Worm (Caenorhabditis elegans): ENCODE measurements around the gene F16G10.7.

The F16G10.7 gene

DNA sequence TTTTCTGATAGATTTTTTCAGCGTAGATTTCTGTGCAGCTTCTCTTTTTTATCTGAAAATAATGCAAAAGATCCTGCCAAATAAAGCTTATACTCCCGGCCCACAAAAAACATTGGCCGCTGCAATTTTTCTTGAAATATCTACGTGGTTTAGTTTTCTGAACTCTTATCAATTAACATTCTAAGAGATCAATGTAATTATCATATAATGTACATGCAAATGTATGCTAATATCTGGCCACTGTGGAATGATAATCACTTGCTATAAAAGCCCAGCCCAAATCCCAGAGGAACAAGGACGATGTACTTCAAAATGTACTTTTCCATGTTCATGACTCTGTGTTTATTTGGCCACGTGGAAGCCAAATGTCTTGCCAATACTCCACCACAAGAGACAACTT lies 25.6 kb downstream of the F16G10.7 start, which contains the start of gene F43C11.2:
TSS of gene F43C11.2 (plus strand) at position 301 of the 400 bp plus-strand sequence.
- TF ChIP-seq W03F9.2 (tag; optimal IDR thresholded peaks at IDR 0.05) (no peak), him-1 (tag; optimal IDR thresholded peaks at IDR 0.05) (no peak), dao-5 (tag; optimal IDR thresholded peaks at IDR 0.05) (no peak)

DNA sequence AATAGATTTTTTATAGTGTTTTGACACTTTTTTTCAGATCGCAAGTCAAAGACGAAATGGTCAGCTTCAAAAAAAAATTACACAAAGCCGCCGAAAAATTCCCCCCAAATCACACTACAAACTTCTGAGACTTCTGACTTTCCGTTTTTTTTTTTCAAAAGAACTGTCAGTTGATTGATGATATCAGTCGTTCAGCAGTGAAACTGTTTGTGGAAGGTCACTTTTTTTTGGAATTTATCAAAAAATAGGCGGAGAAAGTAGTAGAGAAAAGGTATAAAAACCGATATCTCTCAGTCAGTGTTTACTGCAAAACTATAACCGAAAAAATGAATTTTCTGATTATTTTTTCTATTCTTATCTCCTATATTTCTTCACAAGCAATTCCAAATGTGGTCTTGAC lies 27.1 kb downstream of the F16G10.7 start, which contains the start of gene F43C11.3:
TSS of gene F43C11.3 (plus strand) at position 301 of the 400 bp plus-strand sequence.
- TF ChIP-seq dao-5 (tag; optimal IDR thresholded peaks at IDR 0.05) (no peak), him-1 (tag; optimal IDR thresholded peaks at IDR 0.05) (no peak)

DNA sequence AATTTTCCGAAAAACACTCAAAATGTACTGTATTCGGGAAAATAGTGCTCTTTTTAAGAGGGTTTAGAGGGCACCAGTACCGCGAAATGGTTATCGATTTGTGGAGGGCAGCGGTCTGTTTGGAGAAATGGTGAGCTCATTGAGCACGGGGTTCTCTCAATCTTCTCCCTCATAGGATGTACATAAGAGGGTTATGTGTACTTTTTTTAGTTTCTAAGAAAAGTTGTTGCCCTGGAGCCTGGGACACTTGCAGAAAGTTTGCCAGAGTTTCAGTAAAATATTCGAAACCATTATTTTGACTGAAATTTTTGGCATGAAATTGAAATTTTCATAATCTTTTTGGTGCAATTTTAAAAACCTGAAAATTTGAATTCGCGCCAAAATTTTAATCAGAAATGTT lies 27.5 kb downstream of the F16G10.7 start, which contains the start of gene F43C11.10:
TSS of gene F43C11.10 (minus strand) at position 101 of the 400 bp plus-strand sequence.
- no peak for TF ChIP-seq him-1 (tag; optimal IDR thresholded peaks at IDR 0.05)
- no peak for TF ChIP-seq dao-5 (tag; optimal IDR thresholded peaks at IDR 0.05)
- no peak for TF ChIP-seq W03F9.2 (tag; optimal IDR thresholded peaks at IDR 0.05)

DNA sequence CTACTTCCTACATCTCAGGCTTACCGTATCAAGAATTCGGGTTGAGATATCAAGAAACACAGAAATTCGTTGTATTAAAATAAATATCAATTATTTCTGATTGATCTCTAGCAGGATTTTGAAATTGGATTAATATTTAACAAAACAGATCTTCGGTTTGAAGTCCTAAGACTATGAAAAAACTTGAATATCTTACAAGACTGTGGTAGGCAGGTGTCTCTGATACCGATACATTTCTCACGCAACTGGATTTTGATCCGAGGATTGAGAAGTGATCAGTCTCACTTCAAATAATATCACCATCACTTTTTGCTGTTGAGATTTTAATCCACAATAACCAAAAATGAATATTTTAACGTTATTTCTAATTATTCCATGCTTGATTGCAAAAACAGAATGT lies 33.4 kb downstream of the F16G10.7 start, which contains the start of gene F43C11.4:
TSS of gene F43C11.4 (plus strand) at position 301 of the 400 bp plus-strand sequence.
- no peak for TF ChIP-seq dao-5 (tag; optimal IDR thresholded peaks at IDR 0.05)

DNA sequence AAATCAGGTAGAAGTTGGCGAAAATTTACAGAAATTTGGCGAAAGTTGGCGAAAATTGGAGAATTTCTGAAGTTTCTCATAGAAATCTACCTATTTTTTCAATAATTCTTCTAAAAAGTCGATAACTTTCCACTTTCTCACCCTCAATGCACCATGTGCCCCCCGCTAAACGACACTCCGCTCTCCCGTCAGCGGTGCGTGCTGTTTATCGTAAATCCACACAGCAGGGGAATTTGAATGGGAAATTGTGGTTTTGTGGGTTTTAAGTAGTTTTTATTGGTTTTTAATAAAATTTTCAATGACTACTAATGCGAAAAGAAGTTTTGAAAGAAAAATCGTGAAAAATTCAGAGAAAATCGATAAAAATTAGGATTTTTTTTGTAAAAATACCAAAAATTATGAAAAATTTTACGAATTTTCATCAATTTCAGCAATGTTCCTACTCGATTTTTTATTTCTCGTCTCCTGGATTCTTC lies 38.0 kb downstream of the F16G10.7 start, which contains the start of gene F43C11.6:
TSS of gene F43C11.6 (plus strand) at position 426 of the 476 bp plus-strand sequence.
- no peak for TF ChIP-seq W03F9.2 (tag; optimal IDR thresholded peaks at IDR 0.05)
- no peak for TF ChIP-seq him-1 (tag; optimal IDR thresholded peaks at IDR 0.05)
- no peak for TF ChIP-seq dao-5 (tag; optimal IDR thresholded peaks at IDR 0.05)

DNA sequence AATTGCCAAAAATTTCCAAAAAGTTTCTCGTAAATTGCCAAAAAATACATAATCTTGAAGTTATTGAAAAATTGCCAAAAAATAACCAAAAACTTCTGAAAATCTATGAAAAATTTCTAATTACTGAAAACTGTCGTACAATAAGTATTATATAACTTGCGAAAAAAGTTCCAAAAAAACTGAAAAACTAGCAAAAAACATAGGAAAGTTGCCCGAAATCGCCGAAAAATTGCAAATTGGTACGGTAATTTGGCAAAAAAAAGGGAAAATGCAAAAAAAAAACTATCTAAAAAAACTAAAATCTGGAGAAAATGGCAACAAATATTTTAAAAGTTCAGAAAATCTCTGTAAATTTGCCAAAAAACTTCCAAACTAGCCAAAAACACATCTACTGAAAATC lies 38.6 kb downstream of the F16G10.7 start, which contains the start of gene enri-1:
TSS of gene enri-1 (minus strand) at position 101 of the 400 bp plus-strand sequence.
- TF ChIP-seq dao-5 (tag; optimal IDR thresholded peaks at IDR 0.05): no peak

DNA sequence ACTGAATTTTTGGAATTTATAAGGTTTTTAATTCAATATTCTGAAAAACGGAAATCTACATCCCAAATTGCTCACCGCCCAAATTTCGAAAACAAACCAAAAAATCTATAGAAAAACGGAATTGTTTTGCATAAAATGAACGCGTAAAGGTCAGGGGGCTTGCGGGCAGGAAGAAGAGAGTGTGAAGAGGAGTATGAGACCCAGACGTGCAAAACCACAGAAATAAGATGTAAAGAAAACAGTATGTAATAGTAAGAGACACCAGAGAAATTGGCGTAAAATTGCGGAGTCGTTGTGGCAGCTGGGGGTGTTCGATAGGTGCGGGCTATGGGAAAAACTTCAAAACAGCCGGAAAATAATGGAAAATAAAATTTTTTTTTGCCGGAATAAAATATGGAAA lies 39.1 kb downstream of the F16G10.7 start:
- TF ChIP-seq W03F9.2 (tag; optimal IDR thresholded peaks at IDR 0.05) (no peak), dao-5 (tag; optimal IDR thresholded peaks at IDR 0.05) (no peak), him-1 (tag; optimal IDR thresholded peaks at IDR 0.05) (no peak)

DNA sequence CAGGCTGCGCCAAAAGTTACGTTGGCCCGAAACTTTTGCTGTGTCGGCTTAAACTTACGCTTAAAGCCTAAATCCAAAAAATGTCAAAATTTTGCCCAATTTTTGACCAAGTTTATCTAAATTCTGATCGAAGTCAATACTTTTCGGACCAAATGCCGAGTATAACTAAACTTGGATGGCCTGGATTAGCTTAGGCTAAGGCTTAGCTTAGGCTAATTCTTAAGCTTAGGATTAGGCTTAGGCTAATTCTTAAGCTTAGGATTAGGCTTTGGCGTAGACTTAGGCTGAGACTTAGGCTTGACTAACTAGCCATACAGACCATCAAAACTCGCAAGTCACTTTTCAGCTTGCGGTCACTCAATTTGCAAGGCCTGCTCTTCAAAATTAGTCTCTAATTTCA lies 43.9 kb downstream of the F16G10.7 start:
- TF ChIP-seq W03F9.2 (tag; optimal IDR thresholded peaks at IDR 0.05) (no peak), dao-5 (tag; optimal IDR thresholded peaks at IDR 0.05) (no peak), him-1 (tag; optimal IDR thresholded peaks at IDR 0.05) (no peak)

DNA sequence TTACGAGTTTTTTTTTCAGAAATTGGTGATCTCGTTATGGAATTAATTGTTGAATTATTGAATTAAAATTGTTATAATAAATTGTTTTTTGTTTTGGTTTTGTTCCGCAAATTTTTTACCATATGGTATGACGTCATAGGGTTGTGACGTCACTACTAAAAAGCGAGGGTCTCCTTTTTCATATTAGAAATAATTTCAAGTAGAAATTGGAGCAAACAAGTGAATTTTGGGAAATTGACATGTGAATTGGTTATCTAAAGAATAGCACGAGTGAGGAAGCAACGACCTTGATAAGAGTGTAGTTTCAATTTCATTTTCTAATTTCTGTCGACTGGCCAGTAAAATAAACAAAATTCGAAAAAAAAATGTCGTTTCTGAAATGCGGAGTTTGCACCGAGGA lies 44.5 kb downstream of the F16G10.7 start, which contains the start of gene F43C11.7:
TSS of gene F43C11.7 (plus strand) at position 326 of the 400 bp plus-strand sequence.
- TF ChIP-seq him-1 (tag; optimal IDR thresholded peaks at IDR 0.05): no peak
- TF ChIP-seq dao-5 (tag; optimal IDR thresholded peaks at IDR 0.05): no peak

DNA sequence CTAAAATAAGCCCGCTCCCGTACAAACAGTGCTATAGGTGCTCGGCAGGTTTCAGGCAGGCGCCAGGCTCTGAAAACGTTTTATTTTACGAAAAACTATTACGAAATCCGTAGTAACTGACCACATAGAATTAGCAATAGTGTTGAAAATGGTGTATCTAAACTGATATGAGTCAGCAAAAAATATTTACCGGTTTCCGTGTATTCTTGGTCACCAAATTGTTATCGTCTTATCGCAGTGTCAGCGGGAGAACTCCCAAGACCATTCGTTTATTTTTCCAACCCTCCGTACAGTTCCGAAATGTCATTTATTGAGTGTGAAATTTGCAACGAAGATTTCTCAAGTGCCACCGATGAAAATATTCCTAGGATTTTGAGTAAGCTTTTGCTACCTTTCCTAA lies 47.9 kb downstream of the F16G10.7 start, which contains the start of gene F43C11.8:
TSS of gene F43C11.8 (plus strand) at position 301 of the 400 bp plus-strand sequence.
- TF ChIP-seq him-1 (tag; optimal IDR thresholded peaks at IDR 0.05) (no peak), W03F9.2 (tag; optimal IDR thresholded peaks at IDR 0.05) (no peak), dao-5 (tag; optimal IDR thresholded peaks at IDR 0.05) (no peak)

DNA sequence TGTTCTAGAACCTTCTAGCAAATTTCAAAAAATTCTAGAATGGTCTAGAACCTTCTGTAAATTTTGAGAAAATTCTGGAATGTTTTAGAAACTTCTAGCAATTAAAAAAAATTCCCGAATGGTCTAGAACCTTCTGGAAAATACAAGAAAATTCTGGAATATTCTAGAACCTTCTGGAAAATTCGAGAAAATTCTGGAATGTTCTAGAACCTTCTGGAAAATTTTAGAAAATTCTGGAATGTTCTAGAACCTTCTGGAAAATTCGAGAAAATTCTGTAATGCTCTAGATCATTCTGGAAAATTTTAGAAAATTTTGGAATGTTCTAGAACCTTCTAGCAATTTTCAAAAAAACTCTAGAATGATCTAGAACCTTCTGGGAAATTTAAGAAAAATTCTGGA lies 49.6 kb downstream of the F16G10.7 start:
- TF ChIP-seq him-1 (tag; optimal IDR thresholded peaks at IDR 0.05) (no peak), W03F9.2 (tag; optimal IDR thresholded peaks at IDR 0.05) (no peak), dao-5 (tag; optimal IDR thresholded peaks at IDR 0.05) (no peak)
